Fruit fly (Drosophila melanogaster): ENCODE measurements around the gene rho.

dm6 chr3L:1489523-1489922 is 25.9 kb downstream of the rho start, which contains the start of gene stet:
- TF ChIP-seq slbo (GFP tag; IDR thresholded peaks at IDR 0.05) (no peak), CG7745 (tag; optimal IDR thresholded peaks at IDR 0.05) (no peak), grn (GFP tag; optimal IDR thresholded peaks at IDR 0.05) (no peak), C15 (GFP tag; IDR thresholded peaks at IDR 0.05) (no peak), da (GFP tag; optimal IDR thresholded peaks at IDR 0.05) (no peak), Chrac-16 (GFP tag; optimal IDR thresholded peaks at IDR 0.05) (no peak), CG13123 (GFP tag; optimal IDR thresholded peaks at IDR 0.05) (no peak), Abd-B (GFP tag; optimal IDR thresholded peaks at IDR 0.05) (no peak), Ada2b (GFP tag; IDR thresholded peaks at IDR 0.05) (no peak), ase (GFP tag; IDR thresholded peaks at IDR 0.05) (no peak)
